Fruit fly (Drosophila melanogaster): ENCODE results near the gene Cdc6.

Gene Cdc6

DNA sequence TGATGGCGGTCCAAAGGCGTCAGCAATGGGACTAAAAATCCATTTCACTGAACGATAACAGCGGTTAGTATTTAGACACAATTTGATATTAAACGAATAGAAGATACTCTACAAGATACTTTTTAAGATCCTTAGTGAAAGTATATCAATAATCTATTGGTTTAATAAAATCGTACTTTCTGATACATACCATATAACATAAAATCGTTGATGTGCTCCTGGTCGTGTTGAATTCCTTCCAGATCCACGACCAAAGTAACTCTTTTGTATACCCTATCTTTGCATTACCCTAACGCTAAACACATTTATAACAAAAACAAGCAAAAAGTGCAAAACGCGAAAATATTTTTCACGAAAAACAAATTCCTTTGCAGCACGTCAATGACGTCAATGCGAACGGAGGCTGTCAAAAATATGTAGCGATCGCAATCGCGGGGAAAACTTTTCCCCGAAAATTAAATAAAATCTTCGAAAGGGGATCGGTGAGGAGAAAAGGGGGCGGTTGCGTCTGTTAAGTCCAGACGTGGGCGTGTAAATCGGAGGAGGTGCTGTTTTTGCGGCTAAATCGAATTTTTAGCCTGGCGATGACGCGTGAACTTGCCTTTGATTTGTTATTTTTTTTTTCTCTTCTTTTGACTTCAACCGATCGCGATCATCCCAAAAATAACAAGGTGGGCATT lies 21.5 kb upstream of the Cdc6 start:
- no peak for TF ChIP-seq CG17806 (tag; optimal IDR thresholded peaks at IDR 0.05)
- TF ChIP-seq EcR (GFP tag; optimal IDR thresholded peaks at IDR 0.05): no peak
- no peak for TF ChIP-seq CG34367 (tag; optimal IDR thresholded peaks at IDR 0.05)
- no peak for TF ChIP-seq CG14655 (GFP tag; optimal IDR thresholded peaks at IDR 0.05)
- TF ChIP-seq Pif1A (GFP tag; optimal IDR thresholded peaks at IDR 0.05): no peak

DNA sequence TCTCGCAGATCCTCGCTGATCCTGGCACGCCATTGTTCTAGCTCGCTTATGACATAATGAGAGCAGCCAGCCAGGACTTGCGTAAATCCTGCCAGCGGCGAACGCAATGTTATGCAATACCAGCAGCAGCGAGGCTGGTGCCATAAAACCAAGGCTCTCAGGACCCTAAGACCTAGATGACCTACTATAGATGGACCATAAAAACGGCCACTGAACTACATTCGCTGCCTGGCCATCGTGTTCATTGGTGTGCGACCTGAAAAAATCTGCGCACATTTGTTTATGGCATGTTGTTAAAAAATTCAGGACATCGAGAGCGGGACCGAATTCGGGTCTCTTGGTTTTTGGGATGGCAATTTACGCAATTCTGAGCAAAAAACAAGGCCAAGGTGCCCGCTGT lies 19.7 kb upstream of the Cdc6 start:
- TF ChIP-seq Pif1A (GFP tag; optimal IDR thresholded peaks at IDR 0.05): no peak
- TF ChIP-seq CG10348 (GFP tag; IDR thresholded peaks at IDR 0.05): no peak
- no peak for TF ChIP-seq D1 (tag; optimal IDR thresholded peaks at IDR 0.05)
- no peak for TF ChIP-seq CG12605 (GFP tag; IDR thresholded peaks at IDR 0.05)

DNA sequence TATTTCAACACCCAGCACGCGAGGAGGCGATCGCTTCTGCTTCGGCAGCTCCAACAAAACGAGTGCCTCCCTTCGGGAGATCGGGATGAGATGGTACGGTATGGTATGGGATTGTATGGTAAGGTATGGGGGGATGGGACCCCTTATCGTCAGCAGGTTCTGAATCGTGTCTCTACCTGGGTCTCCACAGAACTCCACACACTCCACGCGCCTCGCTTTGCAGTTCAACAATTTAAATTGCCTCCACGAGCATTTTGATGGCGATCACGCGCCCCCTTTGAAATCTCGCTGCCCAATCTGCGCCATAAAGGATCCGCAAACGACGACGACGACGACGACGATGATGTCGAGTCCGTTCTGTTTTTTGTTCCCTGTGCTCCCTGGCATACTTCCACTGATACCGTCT lies 18.7 kb upstream of the Cdc6 start:
- TF ChIP-seq CG13204 (GFP tag; optimal IDR thresholded peaks at IDR 0.05) (peak; percentile 86), CG8301 (tag; optimal IDR thresholded peaks at IDR 0.05) (no peak), CG14655 (GFP tag; optimal IDR thresholded peaks at IDR 0.05) (no peak), CG17806 (tag; optimal IDR thresholded peaks at IDR 0.05) (no peak), Snoo (tag; optimal IDR thresholded peaks at IDR 0.05) (no peak), CG10348 (GFP tag; IDR thresholded peaks at IDR 0.05) (no peak), CG4496 (GFP tag; IDR thresholded peaks at IDR 0.05) (peak; percentile 50; the same call in 1 of the 3 replicates), CG15710 (tag; optimal IDR thresholded peaks at IDR 0.05) (no peak), CG34367 (tag; optimal IDR thresholded peaks at IDR 0.05) (no peak), EcR (GFP tag; optimal IDR thresholded peaks at IDR 0.05) (peak; percentile 86), D1 (tag; optimal IDR thresholded peaks at IDR 0.05) (no peak), gl (tag; optimal IDR thresholded peaks at IDR 0.05) (peak; percentile 11), Pif1B (GFP tag; optimal IDR thresholded peaks at IDR 0.05) (no peak)

DNA sequence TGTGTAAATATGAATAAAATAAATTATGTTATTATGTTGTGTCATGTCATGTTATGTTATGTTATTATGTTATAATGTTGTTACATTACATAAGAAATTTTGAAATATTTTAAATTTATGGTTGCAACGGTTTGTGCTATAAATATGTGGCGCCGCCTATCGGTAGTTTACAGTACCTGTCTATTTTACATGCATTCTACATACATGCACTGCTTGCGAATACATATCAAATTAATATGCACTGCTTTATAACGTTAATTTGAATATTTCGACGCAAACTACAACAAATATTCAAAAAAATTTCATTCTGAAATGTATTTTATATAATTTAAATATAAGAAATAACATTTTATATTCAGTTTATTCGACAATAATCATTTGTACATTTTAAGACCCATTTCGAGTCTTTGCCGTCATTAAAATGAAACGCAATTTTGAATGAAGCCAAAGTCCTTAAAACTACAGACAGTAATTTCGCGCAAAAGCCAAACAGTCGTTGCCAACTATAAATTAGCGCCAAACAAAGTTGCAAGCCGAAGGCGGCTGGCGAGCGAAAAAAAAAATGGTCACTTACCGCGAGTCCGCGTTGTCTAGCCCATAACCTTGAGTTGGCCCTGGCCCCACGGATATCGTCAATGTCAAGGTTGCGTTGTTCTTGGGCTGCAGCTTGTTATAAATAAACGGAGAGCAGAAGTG lies 18.2 kb upstream of the Cdc6 start:
- no peak for TF ChIP-seq CG15710 (tag; optimal IDR thresholded peaks at IDR 0.05)
- peak; percentile 37; the same call in 1 of the 3 replicates for TF ChIP-seq CG4496 (GFP tag; IDR thresholded peaks at IDR 0.05)

DNA sequence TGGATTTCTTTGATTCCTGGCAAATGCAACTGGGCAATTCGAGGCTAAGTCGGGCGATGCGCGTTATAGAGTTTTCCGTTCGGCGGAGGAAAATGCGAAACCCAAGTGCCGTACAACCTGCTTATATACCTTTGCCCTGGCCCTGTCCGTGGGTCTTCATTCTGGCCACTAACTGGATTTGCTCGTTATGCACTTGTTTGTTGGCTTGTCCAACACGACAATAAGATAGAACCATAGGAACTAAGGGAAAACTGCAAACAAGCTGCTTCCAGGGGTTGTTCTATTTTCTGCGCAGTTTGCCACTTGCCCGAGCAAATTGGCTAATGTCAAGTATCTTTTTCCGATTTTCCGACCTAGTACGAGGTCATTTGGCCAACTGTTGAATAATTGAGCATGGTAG lies 15.0 kb upstream of the Cdc6 start, which contains the start of gene Arr2:
Gene Arr2 (minus strand): TSS at position 101 of the 400 bp plus-strand sequence.
- TF ChIP-seq CG14655 (GFP tag; optimal IDR thresholded peaks at IDR 0.05) (no peak), CG32121 (GFP tag; IDR thresholded peaks at IDR 0.05) (no peak), Snoo (tag; optimal IDR thresholded peaks at IDR 0.05) (no peak), Pif1A (GFP tag; optimal IDR thresholded peaks at IDR 0.05) (no peak), EcR (GFP tag; optimal IDR thresholded peaks at IDR 0.05) (no peak), CG13204 (GFP tag; optimal IDR thresholded peaks at IDR 0.05) (no peak), CG8301 (tag; optimal IDR thresholded peaks at IDR 0.05) (no peak), D1 (tag; optimal IDR thresholded peaks at IDR 0.05) (no peak), fd96Ca (GFP tag; IDR thresholded peaks at IDR 0.05) (no peak)

DNA sequence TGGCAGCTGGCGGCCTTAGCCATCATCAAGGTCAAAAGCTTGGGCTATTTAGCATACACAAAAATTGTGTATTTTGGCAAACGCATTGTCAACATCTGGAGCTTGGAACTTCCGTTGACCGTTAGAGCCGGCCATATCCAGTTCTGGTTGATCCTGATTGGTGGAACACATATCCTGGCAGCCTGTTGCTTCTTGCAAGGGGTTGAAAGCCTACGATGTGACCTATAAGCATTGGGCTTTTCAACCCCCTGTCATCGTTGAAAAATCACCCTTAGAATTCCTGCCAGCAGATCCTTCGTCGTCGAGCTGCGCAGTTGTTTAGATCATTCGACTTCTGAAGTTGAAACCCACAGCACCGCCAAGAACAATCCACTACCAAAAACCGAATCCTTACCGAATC lies 13.0 kb upstream of the Cdc6 start, which contains the start of the genes CG13305 and Pex7:
Gene CG13305 (minus strand): TSS at position 2 of the 400 bp plus-strand sequence.
Gene Pex7 (plus strand): TSS at position 325 of the 400 bp plus-strand sequence.
- TF ChIP-seq CG10348 (GFP tag; IDR thresholded peaks at IDR 0.05) (no peak), Pif1A (GFP tag; optimal IDR thresholded peaks at IDR 0.05) (no peak), CG17806 (tag; optimal IDR thresholded peaks at IDR 0.05) (no peak), Ets98B (GFP tag; IDR thresholded peaks at IDR 0.05) (no peak), gl (tag; optimal IDR thresholded peaks at IDR 0.05) (no peak), rn (GFP tag; IDR thresholded peaks at IDR 0.05) (no peak), CG15710 (tag; optimal IDR thresholded peaks at IDR 0.05) (no peak), CG14655 (GFP tag; optimal IDR thresholded peaks at IDR 0.05) (no peak), CG13204 (GFP tag; optimal IDR thresholded peaks at IDR 0.05) (no peak), fd96Ca (GFP tag; IDR thresholded peaks at IDR 0.05) (no peak), Snoo (tag; optimal IDR thresholded peaks at IDR 0.05) (no peak)

DNA sequence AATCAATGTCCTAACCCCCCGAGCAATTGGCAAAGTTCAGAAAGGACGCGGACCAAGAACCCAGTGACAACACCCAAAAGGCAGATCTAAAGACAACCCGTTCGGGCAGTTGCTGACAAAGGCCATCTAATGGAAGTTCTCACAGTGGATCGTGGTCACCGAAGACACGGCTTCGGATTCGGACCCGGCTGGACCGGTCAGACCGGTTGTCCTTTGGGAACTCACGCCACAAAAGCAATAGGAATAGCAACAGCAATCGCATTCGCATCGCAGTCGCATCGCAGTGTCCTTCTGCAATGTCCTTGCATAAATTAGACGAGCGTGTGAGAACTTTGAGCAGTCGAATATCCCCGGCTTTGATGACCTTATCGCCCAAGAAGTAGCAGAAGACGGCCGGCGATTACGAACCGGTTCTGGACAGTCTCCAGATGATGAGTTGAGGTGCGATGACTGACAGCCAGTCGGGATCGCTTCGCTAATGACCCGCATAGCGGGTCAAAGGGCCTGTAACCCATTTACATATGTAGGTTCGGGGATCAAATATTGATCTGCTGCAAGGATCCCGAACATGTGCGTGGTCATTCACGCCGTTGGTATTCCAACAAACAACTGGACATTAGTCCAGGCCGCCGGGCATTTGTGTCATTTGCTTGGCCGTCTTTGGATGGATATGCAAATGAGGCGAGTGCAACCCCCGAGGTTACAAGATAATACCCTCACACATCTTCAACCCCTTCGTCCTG lies 10.1 kb upstream of the Cdc6 start:
- TF ChIP-seq CG9948 (tag; optimal IDR thresholded peaks at IDR 0.05) (no peak), EcR (GFP tag; optimal IDR thresholded peaks at IDR 0.05) (no peak), Pif1A (GFP tag; optimal IDR thresholded peaks at IDR 0.05) (no peak), CG4496 (GFP tag; IDR thresholded peaks at IDR 0.05) (peak; percentile 72; the same call in 2 of the 3 replicates)

Measured in whole organism, pupa.